Worm (Caenorhabditis elegans) whole organism, L3 larva: Measurements from ENCODE around the gene smg-3.

ENCODE experiments used
- elt-1 ChIP-seq: fragments of 150-350 bp; optimal IDR thresholded peaks from 2 replicates; lab custom pipeline; 2014; ENCODE audit warnings: missing biosample characterization, missing genetic modification characterization
- lsy-12 ChIP-seq: sonication (generic microtip); optimal IDR thresholded peaks from 2 replicates; lab custom pipeline; 2016; ENCODE audit warnings: mild to moderate bottlenecking, missing genetic modification characterization, missing compliant biosample characterization
- nhr-11 ChIP-seq: fragments of 150-350 bp; optimal IDR thresholded peaks from 2 replicates; lab custom pipeline; 2014; ENCODE audit warnings: missing biosample characterization, missing genetic modification characterization

DNA sequence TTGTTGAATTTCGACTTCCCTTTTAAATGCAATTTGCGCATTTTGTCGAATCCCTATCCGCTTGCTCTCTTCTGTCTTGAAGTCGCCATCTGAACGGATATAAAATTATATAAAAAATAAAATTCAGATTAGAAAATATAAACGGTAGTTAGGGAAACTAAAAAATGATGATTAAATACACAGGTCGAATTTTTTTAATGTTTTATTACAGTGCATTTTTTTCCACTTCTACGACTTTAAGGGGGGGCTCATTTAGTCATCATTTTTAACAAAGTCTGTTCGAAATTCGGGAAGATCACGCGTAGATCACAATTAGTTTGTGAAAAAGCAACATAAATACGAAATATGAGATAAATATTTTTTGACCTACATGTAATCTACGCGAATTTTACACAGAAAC, 30.0 kb downstream of the smg-3 start, which contains the start of gene Y73B6BL.14:
- TF ChIP-seq elt-1 (tag; lab: Kevin White, UChicago): no peak
- no peak for TF ChIP-seq lsy-12 (tag; lab: Kevin White, UChicago)
- no peak for TF ChIP-seq nhr-11 (tag; lab: Kevin White, UChicago)
